Fruit fly (Drosophila melanogaster): Measurements from ENCODE around the gene CG12426.
A peak's percentile ranks its signal among the peaks of the same experiment; 100 is the strongest.

CG12426 gene

dm6 chr3R:27872290-27872689 is at the start of gene CG12426:
CG12426 (minus strand) TSS chr3R:27872390.
- no peak for TF ChIP-seq CG17801 (GFP tag; optimal IDR thresholded peaks at IDR 0.05; ENCODE audit: partially characterized antibody)

- TF ChIP-seq CG17801 (GFP tag; optimal IDR thresholded peaks at IDR 0.05; ENCODE audit: partially characterized antibody) = no peak
These were observed 48.7 kb upstream of the CG12426 start, which contains the start of gene CG12259 for dm6 chr3R:27920883-27921282. CG12259 (minus strand) TSS chr3R:27921089.

dm6 chr3R:27919385-27919789 is 47.2 kb upstream of the CG12426 start, which contains the start of gene Boh1:
Boh1 (minus strand) TSS chr3R:27919460.
- TF ChIP-seq CG17801 (GFP tag; optimal IDR thresholded peaks at IDR 0.05; ENCODE audit: partially characterized antibody) = peak; percentile 56

dm6 chr3R:27916355-27917019 is 44.3 kb upstream of the CG12426 start, which contains the start of the genes CG5003 and mRpS22:
CG5003 (minus strand) TSS chr3R:27916516.
mRpS22 (plus strand) TSS chr3R:27916908.
- TF ChIP-seq CG17801 (GFP tag; optimal IDR thresholded peaks at IDR 0.05; ENCODE audit: partially characterized antibody) = no peak

- no peak for TF ChIP-seq CG17801 (GFP tag; optimal IDR thresholded peaks at IDR 0.05; ENCODE audit: partially characterized antibody)
These were observed 40.0 kb upstream of the CG12426 start, which contains the start of gene mil for dm6 chr3R:27912147-27912546. mil (plus strand) TSS chr3R:27912447.

dm6 chr3R:27905695-27906094 is 33.5 kb upstream of the CG12426 start, which contains the start of gene CG34353:
CG34353 (minus strand) TSS chr3R:27905843.
- TF ChIP-seq CG17801 (GFP tag; optimal IDR thresholded peaks at IDR 0.05; ENCODE audit: partially characterized antibody) = no peak

- no peak for TF ChIP-seq CG17801 (GFP tag; optimal IDR thresholded peaks at IDR 0.05; ENCODE audit: partially characterized antibody)
These were observed 15.9 kb upstream of the CG12426 start for dm6 chr3R:27888110-27888509.

dm6 chr3R:27845650-27846049 is 26.5 kb downstream of the CG12426 start, which contains the start of gene Or98a:
Or98a (plus strand) TSS chr3R:27845950.
- no peak for TF ChIP-seq CG17801 (GFP tag; optimal IDR thresholded peaks at IDR 0.05; ENCODE audit: partially characterized antibody)

dm6 chr3R:27843809-27844208 is 28.4 kb downstream of the CG12426 start:
- no peak for TF ChIP-seq CG17801 (GFP tag; optimal IDR thresholded peaks at IDR 0.05; ENCODE audit: partially characterized antibody)

- no peak for TF ChIP-seq CG17801 (GFP tag; optimal IDR thresholded peaks at IDR 0.05; ENCODE audit: partially characterized antibody)
These were observed 46.0 kb downstream of the CG12426 start for dm6 chr3R:27826188-27826587.

Data from ovary, adult (tissue).